Fruit fly (Drosophila melanogaster) whole organism, pupa: Measurements from ENCODE around the gene CG4995.

Experiments
- CG12605 ChIP-seq: fragments of 200-800 bp; sonication (Bioruptor generic); IDR thresholded peaks from 2 replicates; pipeline ENCODE4 v1.3.6; 2022; ENCODE audit warnings: missing biosample characterization, missing genetic modification characterization
- CG13204 ChIP-seq: fragments of 200-800 bp; sonication (Bioruptor generic); optimal IDR thresholded peaks from 2 replicates; lab custom pipeline; 2018; ENCODE audit warnings: missing biosample characterization, mild to moderate bottlenecking, missing genetic modification characterization, moderate library complexity
- CG8159 ChIP-seq: fragments of 200-800 bp; sonication (Bioruptor generic); optimal IDR thresholded peaks from 3 replicates; lab custom pipeline; 2018; ENCODE audit warnings: missing biosample characterization, mild to moderate bottlenecking, missing genetic modification characterization, moderate library complexity
- Ets98B ChIP-seq: fragments of 200-800 bp; sonication (Bioruptor generic); IDR thresholded peaks from 2 replicates; pipeline ENCODE4 v1.3.6; 2022; ENCODE audit warnings: missing biosample characterization, missing genetic modification characterization
- Pif1A ChIP-seq: fragments of 200-800 bp; sonication (Bioruptor generic); optimal IDR thresholded peaks from 3 replicates; lab custom pipeline; 2016; ENCODE audit warnings: missing biosample characterization, missing genetic modification characterization
- fd96Ca ChIP-seq: fragments of 200-800 bp; sonication (Bioruptor generic); IDR thresholded peaks from 3 replicates; pipeline ENCODE4 v1.3.6; 2022; ENCODE audit warnings: missing biosample characterization, missing genetic modification characterization
- gl ChIP-seq: fragments of 200-800 bp; sonication (Bioruptor generic); optimal IDR thresholded peaks from 2 replicates; lab custom pipeline; 2018; ENCODE audit warnings: missing biosample characterization, mild to moderate bottlenecking, missing genetic modification characterization
- rn ChIP-seq: fragments of 200-800 bp; sonication (Bioruptor generic); IDR thresholded peaks from 2 replicates; pipeline ENCODE4 v1.3.6; 2022; ENCODE audit warnings: missing biosample characterization, missing genetic modification characterization

- TF ChIP-seq CG13204 (GFP tag; lab: Kevin White, UChicago): no peak
- TF ChIP-seq CG8159: no peak
- no peak for TF ChIP-seq fd96Ca (GFP tag; lab: Robert Waterston, UW)
- no peak for TF ChIP-seq Ets98B (GFP tag; lab: Robert Waterston, UW)
- no peak for TF ChIP-seq Pif1A (GFP tag; lab: Kevin White, UChicago)
- no peak for TF ChIP-seq gl (tag; lab: Kevin White, UChicago)
- no peak for TF ChIP-seq rn
- TF ChIP-seq CG12605 (GFP tag; lab: Robert Waterston, UW): no peak
Observed at dm6 chr2L:10333091-10333991, 11.1 kb downstream of the CG4995 start, which contains the start of gene GATAd.
